Worm (Caenorhabditis elegans): ENCODE data around the gene irld-52.
"Not testable (repeated sequence)": the region's sequence is repeated elsewhere in the genome, so short reads cannot be mapped to it uniquely, and the experiment has no call there.

DNA sequence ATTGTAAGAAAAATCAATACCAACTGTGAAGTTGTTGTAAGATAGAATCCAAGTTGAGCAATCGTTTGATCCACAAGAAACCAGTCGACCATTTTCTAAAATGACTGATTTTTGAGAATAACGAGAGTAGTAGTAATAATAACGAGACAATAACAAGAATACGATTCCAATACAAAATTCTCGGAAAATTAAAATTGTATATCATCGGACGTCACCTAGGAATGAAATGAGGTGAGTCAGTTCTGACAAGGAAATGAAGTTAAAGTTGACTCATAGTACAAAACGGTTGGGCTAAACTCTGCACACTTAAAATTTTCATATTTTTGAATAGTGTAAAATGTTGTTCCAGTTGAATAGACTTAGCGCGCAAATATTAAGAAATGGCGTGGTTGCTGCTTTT lies 35.1 kb upstream of the irld-52 start, which contains the start of gene str-19:
- not testable (repeated sequence) for TF ChIP-seq ref-1 (GFP tag; conservative IDR thresholded peaks at IDR 0.05); ztf-29 (GFP tag; IDR thresholded peaks at IDR 0.05); T22C8.4 (GFP tag; IDR thresholded peaks at IDR 0.05)
